Fruit fly (Drosophila melanogaster) whole organism, embryonic: ENCODE results near the gene Cep97.

ENCODE experiments used
- Atf6 ChIP-seq: fragments of 200-800 bp; sonication (Bioruptor generic); IDR thresholded peaks from 2 replicates; pipeline ENCODE4 v1.3.6; 2022; ENCODE audit warnings: missing biosample characterization, missing genetic modification characterization
- BEAF-32 ChIP-seq: fragments of 200-800 bp; sonication (Bioruptor generic); optimal IDR thresholded peaks from 3 replicates; lab custom pipeline; 2017; ENCODE audit warnings: missing biosample characterization, missing genetic modification characterization, mild to moderate bottlenecking, moderate library complexity, missing genetic modification reagents
- CG10462 ChIP-seq: fragments of 200-800 bp; sonication (Bioruptor generic); optimal IDR thresholded peaks from 2 replicates; lab custom pipeline; 2016; ENCODE audit warnings: missing biosample characterization, missing genetic modification characterization
- CG10959 ChIP-seq: fragments of 200-800 bp; sonication (Bioruptor generic); IDR thresholded peaks from 2 replicates; pipeline ENCODE4 v1.3.6; 2022; ENCODE audit warnings: missing biosample characterization, missing genetic modification characterization
- CG11085 ChIP-seq: fragments of 200-800 bp; sonication (Bioruptor generic); IDR thresholded peaks from 2 replicates; pipeline ENCODE4 v1.3.6; 2022; ENCODE audit warnings: missing biosample characterization, missing genetic modification characterization
- CG11398 ChIP-seq: fragments of 200-800 bp; sonication (Bioruptor generic); optimal IDR thresholded peaks from 2 replicates; lab custom pipeline; 2016; ENCODE audit warnings: missing biosample characterization, missing genetic modification characterization
- CG11456 ChIP-seq: fragments of 200-800 bp; sonication (Bioruptor generic); IDR thresholded peaks from 3 replicates; pipeline ENCODE4 v1.3.6; 2022; ENCODE audit warnings: missing biosample characterization, missing genetic modification characterization
- CG11695 ChIP-seq: fragments of 200-800 bp; sonication (Bioruptor generic); IDR thresholded peaks from 3 replicates; pipeline ENCODE4 v1.3.6; 2022; ENCODE audit warnings: missing biosample characterization, missing genetic modification characterization
- CG12155 ChIP-seq: fragments of 200-800 bp; sonication (Bioruptor generic); optimal IDR thresholded peaks from 3 replicates; lab custom pipeline; 2016; ENCODE audit warnings: missing biosample characterization, missing genetic modification characterization
- CG12769 ChIP-seq: fragments of 200-800 bp; sonication (Bioruptor generic); optimal IDR thresholded peaks from 2 replicates; lab custom pipeline; 2019; ENCODE audit warnings: missing biosample characterization, mild to moderate bottlenecking, missing genetic modification characterization, moderate library complexity
- CG14050 ChIP-seq: fragments of 200-800 bp; sonication (Bioruptor generic); IDR thresholded peaks from 3 replicates; pipeline ENCODE4 v1.3.6; 2022; ENCODE audit warnings: missing biosample characterization, missing genetic modification characterization
- CG1602 ChIP-seq: fragments of 200-800 bp; sonication (Bioruptor generic); optimal IDR thresholded peaks from 3 replicates; lab custom pipeline; 2016; ENCODE audit warnings: missing biosample characterization, missing genetic modification characterization
- CG16863 ChIP-seq: fragments of 200-800 bp; sonication (Bioruptor generic); optimal IDR thresholded peaks from 3 replicates; lab custom pipeline; 2016; ENCODE audit warnings: missing biosample characterization, missing genetic modification characterization
- CG1792 ChIP-seq: fragments of 200-800 bp; sonication (Bioruptor generic); optimal IDR thresholded peaks from 2 replicates; lab custom pipeline; 2016; ENCODE audit warnings: missing biosample characterization, missing genetic modification characterization
- CG2116 ChIP-seq: fragments of 200-800 bp; sonication (Bioruptor generic); optimal IDR thresholded peaks from 3 replicates; lab custom pipeline; 2018; ENCODE audit warnings: missing biosample characterization, mild to moderate bottlenecking, missing genetic modification characterization
- CG31388 ChIP-seq: fragments of 200-800 bp; sonication (Bioruptor generic); optimal IDR thresholded peaks from 2 replicates; lab custom pipeline; 2016; ENCODE audit warnings: missing biosample characterization, missing genetic modification characterization
- CG31441 ChIP-seq: fragments of 200-800 bp; sonication (Bioruptor generic); IDR thresholded peaks from 2 replicates; pipeline ENCODE4 v1.3.6; 2022; ENCODE audit warnings: missing biosample characterization, missing genetic modification characterization
- CG3838 ChIP-seq: fragments of 200-800 bp; sonication (Bioruptor generic); optimal IDR thresholded peaks from 3 replicates; lab custom pipeline; 2016; ENCODE audit warnings: missing biosample characterization, missing genetic modification characterization
- CG4404 ChIP-seq: fragments of 200-800 bp; sonication (Bioruptor generic); IDR thresholded peaks from 2 replicates; pipeline ENCODE4 v1.3.6; 2022; ENCODE audit warnings: missing biosample characterization, missing genetic modification characterization
- CG6272 ChIP-seq: fragments of 200-800 bp; sonication (Bioruptor generic); IDR thresholded peaks from 2 replicates; pipeline ENCODE4 v1.3.6; 2022; ENCODE audit warnings: missing biosample characterization, missing genetic modification characterization
- CG6654 ChIP-seq: fragments of 200-800 bp; sonication (Bioruptor generic); optimal IDR thresholded peaks from 2 replicates; lab custom pipeline; 2017; ENCODE audit warnings: missing biosample characterization, mild to moderate bottlenecking, missing genetic modification characterization
- CG7556 ChIP-seq: fragments of 200-800 bp; sonication (Bioruptor generic); optimal IDR thresholded peaks from 2 replicates; lab custom pipeline; 2017; ENCODE audit warnings: missing biosample characterization, mild to moderate bottlenecking, missing genetic modification characterization
- Drgx ChIP-seq: fragments of 200-800 bp; sonication (Bioruptor generic); IDR thresholded peaks from 2 replicates; pipeline ENCODE4 v1.3.6; 2022; ENCODE audit warnings: missing biosample characterization, missing genetic modification characterization
- Ets65A ChIP-seq: fragments of 200-800 bp; sonication (Bioruptor generic); peaks from one replicate; lab custom pipeline; 2016; ENCODE audit warnings: missing biosample characterization, missing genetic modification characterization
- HLHmδ ChIP-seq: fragments of 200-800 bp; sonication (Bioruptor generic); optimal IDR thresholded peaks from 2 replicates; lab custom pipeline; 2018; ENCODE audit warnings: missing biosample characterization, mild to moderate bottlenecking, missing genetic modification characterization, moderate library complexity
- Hey ChIP-seq: fragments of 200-800 bp; sonication (Bioruptor generic); optimal IDR thresholded peaks from 3 replicates; lab custom pipeline; 2018; ENCODE audit warnings: missing biosample characterization, mild to moderate bottlenecking, missing genetic modification characterization
- Hsf ChIP-seq: fragments of 200-800 bp; sonication (Bioruptor generic); optimal IDR thresholded peaks from 3 replicates; lab custom pipeline; 2016; ENCODE audit warnings: missing biosample characterization, missing genetic modification characterization
- Mrtf ChIP-seq: fragments of 200-800 bp; sonication (Bioruptor generic); IDR thresholded peaks from 3 replicates; pipeline ENCODE4 v1.3.6; 2022; ENCODE audit warnings: missing biosample characterization, missing genetic modification characterization
- Neu2 ChIP-seq: fragments of 200-800 bp; sonication (Bioruptor generic); optimal IDR thresholded peaks from 3 replicates; lab custom pipeline; 2016; ENCODE audit warnings: missing biosample characterization, missing genetic modification characterization, borderline replicate concordance
- Opbp ChIP-seq: fragments of 200-800 bp; sonication (Bioruptor generic); IDR thresholded peaks from 3 replicates; pipeline ENCODE4 v1.3.6; 2022; ENCODE audit warnings: missing biosample characterization, missing genetic modification characterization; ENCODE audit not compliant: partially characterized antibody
- Optix ChIP-seq: fragments of 200-800 bp; sonication (Bioruptor generic); IDR thresholded peaks from 3 replicates; pipeline ENCODE4 v1.3.6; 2022; ENCODE audit warnings: missing biosample characterization, missing genetic modification characterization
- Rx ChIP-seq: fragments of 200-800 bp; sonication (Bioruptor generic); IDR thresholded peaks from 2 replicates; pipeline ENCODE4 v1.3.6; 2022; ENCODE audit warnings: missing biosample characterization, missing genetic modification characterization
- Sox102F ChIP-seq: fragments of 200-800 bp; sonication (Bioruptor generic); optimal IDR thresholded peaks from 2 replicates; lab custom pipeline; 2018; ENCODE audit warnings: missing biosample characterization, mild to moderate bottlenecking, missing genetic modification characterization, moderate library complexity
- Usf ChIP-seq: fragments of 200-800 bp; sonication (Bioruptor generic); optimal IDR thresholded peaks from 2 replicates; lab custom pipeline; 2017; ENCODE audit warnings: missing genotype, missing biosample characterization, missing genetic modification characterization
- Xrp1 ChIP-seq: fragments of 200-800 bp; sonication (Bioruptor generic); IDR thresholded peaks from 2 replicates; pipeline ENCODE4 v1.3.6; 2022; ENCODE audit warnings: missing biosample characterization, missing genetic modification characterization
- ab ChIP-seq: fragments of 200-800 bp; sonication (Bioruptor generic); optimal IDR thresholded peaks from 2 replicates; lab custom pipeline; 2016; ENCODE audit warnings: missing biosample characterization, missing genetic modification characterization
- amos ChIP-seq: fragments of 200-800 bp; sonication (Bioruptor generic); IDR thresholded peaks from 2 replicates; pipeline ENCODE4 v1.3.6; 2022; ENCODE audit warnings: missing biosample characterization, missing genetic modification characterization; ENCODE audit not compliant: partially characterized antibody
- cg ChIP-seq: fragments of 200-800 bp; sonication (Bioruptor generic); optimal IDR thresholded peaks from 3 replicates; lab custom pipeline; 2019; ENCODE audit warnings: missing biosample characterization, mild to moderate bottlenecking, missing genetic modification characterization, moderate library complexity
- ci ChIP-seq: fragments of 200-800 bp; sonication (Bioruptor generic); IDR thresholded peaks from 3 replicates; pipeline ENCODE4 v1.3.6; 2022; ENCODE audit warnings: missing biosample characterization, missing genetic modification characterization
- corto ChIP-seq: fragments of 200-800 bp; sonication (Bioruptor generic); optimal IDR thresholded peaks from 2 replicates; lab custom pipeline; 2016; ENCODE audit warnings: missing biosample characterization, mild to moderate bottlenecking, missing genetic modification characterization, moderate library complexity
- dmrt99B ChIP-seq: fragments of 200-800 bp; sonication (Bioruptor generic); optimal IDR thresholded peaks from 2 replicates; lab custom pipeline; 2018; ENCODE audit warnings: missing biosample characterization, mild to moderate bottlenecking, missing genetic modification characterization, moderate library complexity
- fu2 ChIP-seq: fragments of 200-800 bp; sonication (Bioruptor generic); optimal IDR thresholded peaks from 2 replicates; lab custom pipeline; 2016; ENCODE audit warnings: missing biosample characterization, missing genetic modification characterization
- inv ChIP-seq: fragments of 200-800 bp; sonication (Bioruptor generic); IDR thresholded peaks from 2 replicates; pipeline ENCODE4 v1.3.6; 2022; ENCODE audit warnings: missing biosample characterization, missing genetic modification characterization; ENCODE audit not compliant: partially characterized antibody
- kah ChIP-seq: fragments of 200-800 bp; sonication (Bioruptor generic); optimal IDR thresholded peaks from 2 replicates; lab custom pipeline; 2018; ENCODE audit warnings: missing biosample characterization, mild to moderate bottlenecking, missing genetic modification characterization
- luna ChIP-seq: fragments of 200-800 bp; sonication (Bioruptor generic); optimal IDR thresholded peaks from 2 replicates; lab custom pipeline; 2016; ENCODE audit warnings: missing biosample characterization, missing genetic modification characterization
- maf-S ChIP-seq: fragments of 200-800 bp; sonication (Bioruptor generic); optimal IDR thresholded peaks from 2 replicates; lab custom pipeline; 2016; ENCODE audit warnings: missing biosample characterization, missing genetic modification characterization
- nau ChIP-seq: fragments of 200-800 bp; sonication (Bioruptor generic); optimal IDR thresholded peaks from 3 replicates; lab custom pipeline; 2017; ENCODE audit warnings: missing biosample characterization, mild to moderate bottlenecking, missing genetic modification characterization, missing genetic modification reagents
- oc ChIP-seq: fragments of 200-800 bp; sonication (Bioruptor generic); optimal IDR thresholded peaks from 2 replicates; lab custom pipeline; 2018; ENCODE audit warnings: missing biosample characterization, mild to moderate bottlenecking, missing genetic modification characterization, moderate library complexity
- trem ChIP-seq: fragments of 200-800 bp; optimal IDR thresholded peaks from 3 replicates; lab custom pipeline; 2019; ENCODE audit warnings: missing biosample characterization, mild to moderate bottlenecking, missing genetic modification characterization, moderate library complexity
- vvl ChIP-seq: fragments of 200-800 bp; sonication (Bioruptor generic); IDR thresholded peaks from 2 replicates; pipeline ENCODE4 v1.3.6; 2022; ENCODE audit warnings: missing biosample characterization, missing genetic modification characterization
- wek ChIP-seq: fragments of 200-800 bp; sonication (Bioruptor generic); optimal IDR thresholded peaks from 3 replicates; lab custom pipeline; 2018; ENCODE audit warnings: missing biosample characterization, mild to moderate bottlenecking, missing genetic modification characterization, moderate library complexity

Cep97 gene

dm6 chr2L:3872283-3872682 is 4.8 kb downstream of the Cep97 start, which contains the start of gene CG31957 (continued):
- peak; percentile 49 for TF ChIP-seq CG11085 (GFP tag; lab: Robert Waterston, UW)
- no peak for TF ChIP-seq CG7556 (GFP tag; lab: Kevin White, UChicago)
- peak; percentile 92 for TF ChIP-seq inv (GFP tag; lab: Robert Waterston, UW)
- TF ChIP-seq Ets65A, result peak; percentile 91
- TF ChIP-seq CG1602, result peak; percentile 53
- no peak for TF ChIP-seq Rx (GFP tag; lab: Robert Waterston, UW)
- TF ChIP-seq CG6272 (GFP tag; lab: Robert Waterston, UW), result peak; percentile 64
- TF ChIP-seq ab (GFP tag; lab: Kevin White, UChicago), result peak; percentile 27
- no peak for TF ChIP-seq oc (tag; lab: Kevin White, UChicago)
- peak; percentile 40 for TF ChIP-seq CG1792 (GFP tag; lab: Kevin White, UChicago)
- TF ChIP-seq HLHmδ, result no peak
- TF ChIP-seq CG10462 (GFP tag; lab: Kevin White, UChicago), result no peak
- TF ChIP-seq CG12769 (tag; lab: Kevin White, UChicago), result no peak
- no peak for TF ChIP-seq Sox102F (GFP tag; lab: Kevin White, UChicago)
- no peak for TF ChIP-seq kah (GFP tag; lab: Kevin White, UChicago)
- TF ChIP-seq CG6654, result no peak
- peak; percentile 86; the same call in 2 of the 3 replicates for TF ChIP-seq CG11456 (GFP tag; lab: Robert Waterston, UW)
- TF ChIP-seq vvl (GFP tag; lab: Robert Waterston, UW), result peak; percentile 49
- no peak for TF ChIP-seq wek (GFP tag; lab: Kevin White, UChicago)
- TF ChIP-seq Hey (tag; lab: Kevin White, UChicago), result no peak
- TF ChIP-seq Optix (GFP tag; lab: Robert Waterston, UW), result 0 out of 3 replicates have a peak, but pooled peaks have one; percentile 34
- TF ChIP-seq nau, result no peak
- TF ChIP-seq maf-S (GFP tag; lab: Kevin White, UChicago), result peak; percentile 71
- TF ChIP-seq Opbp (GFP tag; lab: Robert Waterston, UW), result peak; percentile 97
- TF ChIP-seq luna (GFP tag; lab: Kevin White, UChicago), result peak; percentile 63
- TF ChIP-seq dmrt99B (tag; lab: Kevin White, UChicago), result no peak
- TF ChIP-seq CG16863, result peak; percentile 19
- no peak for TF ChIP-seq Drgx (GFP tag; lab: Robert Waterston, UW)
- TF ChIP-seq BEAF-32, result peak; percentile 96
- peak; percentile 96 for TF ChIP-seq amos
- peak; percentile 48 for TF ChIP-seq trem (tag; lab: Kevin White, UChicago)
- TF ChIP-seq Mrtf (GFP tag; lab: Robert Waterston, UW), result no peak
- TF ChIP-seq CG12155 (GFP tag; lab: Kevin White, UChicago), result peak; percentile 40
- peak; percentile 28; the same call in 1 of the 2 replicates for TF ChIP-seq CG10959 (GFP tag; lab: Robert Waterston, UW)
- no peak; the same call in 2 of the 3 replicates for TF ChIP-seq CG11695 (GFP tag; lab: Robert Waterston, UW)
- TF ChIP-seq CG4404 (GFP tag; lab: Robert Waterston, UW), result no peak
- no peak for TF ChIP-seq Neu2 (GFP tag; lab: Kevin White, UChicago)
- no peak; the same call in 1 of the 2 replicates for TF ChIP-seq Xrp1
- TF ChIP-seq CG14050, result no peak
- TF ChIP-seq Hsf (GFP tag; lab: Kevin White, UChicago), result peak; percentile 62
- 0 out of 2 replicates have a peak, but pooled peaks have one; percentile 40 for TF ChIP-seq Atf6 (GFP tag; lab: Robert Waterston, UW)
- TF ChIP-seq CG3838 (GFP tag; lab: Kevin White, UChicago), result no peak
- no peak for TF ChIP-seq CG31441 (GFP tag; lab: Robert Waterston, UW)
- TF ChIP-seq CG31388 (GFP tag; lab: Kevin White, UChicago), result no peak
- no peak for TF ChIP-seq corto (GFP tag; lab: Kevin White, UChicago)
- peak; percentile 84 for TF ChIP-seq CG2116 (GFP tag; lab: Kevin White, UChicago)
- peak; percentile 74 for TF ChIP-seq fu2
- TF ChIP-seq cg, result no peak
- TF ChIP-seq Usf (GFP tag; lab: Kevin White, UChicago), result no peak
- TF ChIP-seq ci (GFP tag; lab: Robert Waterston, UW), result peak; percentile 71
- TF ChIP-seq CG11398, result no peak
